Fruit fly (Drosophila melanogaster) whole organism, embryonic: ENCODE data around the gene CG31178.
A peak's percentile ranks its signal among the peaks of the same experiment; 100 is the strongest.

Experiments used
- Ada2b ChIP-seq: fragments of 200-800 bp; sonication (Bioruptor generic); IDR thresholded peaks from 2 replicates; pipeline ENCODE4 v1.3.6; 2022; ENCODE audit warnings: missing biosample characterization, missing genetic modification characterization
- B-H2 ChIP-seq: fragments of 200-800 bp; sonication (Bioruptor generic); optimal IDR thresholded peaks from 2 replicates; lab custom pipeline; 2018; ENCODE audit warnings: missing biosample characterization, mild to moderate bottlenecking, missing genetic modification characterization
- CG10147 ChIP-seq: fragments of 200-800 bp; sonication (Bioruptor generic); optimal IDR thresholded peaks from 2 replicates; lab custom pipeline; 2019; ENCODE audit warnings: missing biosample characterization, mild to moderate bottlenecking, missing genetic modification characterization, moderate library complexity
- CG10274 ChIP-seq: fragments of 200-800 bp; sonication (Bioruptor generic); optimal IDR thresholded peaks from 3 replicates; lab custom pipeline; 2017; ENCODE audit warnings: missing biosample characterization, mild to moderate bottlenecking, missing genetic modification characterization
- CG10959 ChIP-seq: fragments of 200-800 bp; sonication (Bioruptor generic); IDR thresholded peaks from 2 replicates; pipeline ENCODE4 v1.3.6; 2022; ENCODE audit warnings: missing biosample characterization, missing genetic modification characterization
- CG11560 ChIP-seq: fragments of 200-800 bp; sonication (Bioruptor generic); IDR thresholded peaks from 3 replicates; pipeline ENCODE4 v1.3.6; 2022; ENCODE audit warnings: missing biosample characterization, missing genetic modification characterization
- CG12299 ChIP-seq: fragments of 200-800 bp; sonication (Bioruptor generic); optimal IDR thresholded peaks from 2 replicates; lab custom pipeline; 2018; ENCODE audit warnings: missing biosample characterization, mild to moderate bottlenecking, missing genetic modification characterization
- CG13123 ChIP-seq: fragments of 200-800 bp; sonication (Bioruptor generic); optimal IDR thresholded peaks from 2 replicates; lab custom pipeline; 2016; ENCODE audit warnings: missing biosample characterization, missing genetic modification characterization
- CG13775 ChIP-seq: fragments of 200-800 bp; sonication (Bioruptor generic); optimal IDR thresholded peaks from 3 replicates; lab custom pipeline; 2017; ENCODE audit warnings: missing biosample characterization, mild to moderate bottlenecking, missing genetic modification characterization
- CG13894 ChIP-seq: fragments of 200-800 bp; sonication (Bioruptor generic); optimal IDR thresholded peaks from 3 replicates; lab custom pipeline; 2018; ENCODE audit warnings: missing biosample characterization, mild to moderate bottlenecking, missing genetic modification characterization, moderate library complexity
- CG2120 ChIP-seq: fragments of 200-800 bp; sonication (Bioruptor generic); optimal IDR thresholded peaks from 3 replicates; lab custom pipeline; 2016; ENCODE audit warnings: missing biosample characterization, missing genetic modification characterization
- CG30020 ChIP-seq: fragments of 200-800 bp; optimal IDR thresholded peaks from 2 replicates; lab custom pipeline; 2019; ENCODE audit warnings: missing biosample characterization, mild to moderate bottlenecking, missing genetic modification characterization, moderate library complexity
- CG4820 ChIP-seq: fragments of 200-800 bp; sonication (Bioruptor generic); optimal IDR thresholded peaks from 3 replicates; lab custom pipeline; 2016; ENCODE audit warnings: missing biosample characterization, missing genetic modification characterization
- CG5953 ChIP-seq: fragments of 200-800 bp; sonication (Bioruptor generic); IDR thresholded peaks from 2 replicates; pipeline ENCODE4 v1.3.6; 2022; ENCODE audit warnings: missing biosample characterization, missing genetic modification characterization
- CG6654 ChIP-seq: fragments of 200-800 bp; sonication (Bioruptor generic); optimal IDR thresholded peaks from 2 replicates; lab custom pipeline; 2017; ENCODE audit warnings: missing biosample characterization, mild to moderate bottlenecking, missing genetic modification characterization
- CG7372 ChIP-seq: fragments of 200-800 bp; sonication (Bioruptor generic); IDR thresholded peaks from 2 replicates; pipeline ENCODE4 v1.3.6; 2022; ENCODE audit warnings: missing biosample characterization, missing genetic modification characterization
- CG8944 ChIP-seq: fragments of 200-800 bp; sonication (Bioruptor generic); optimal IDR thresholded peaks from 3 replicates; lab custom pipeline; 2016; ENCODE audit warnings: missing biosample characterization, missing genetic modification characterization
- CG9797 ChIP-seq: fragments of 200-800 bp; sonication (Bioruptor generic); optimal IDR thresholded peaks from 3 replicates; lab custom pipeline; 2018; ENCODE audit warnings: missing biosample characterization, mild to moderate bottlenecking, missing genetic modification characterization
- CG9932 ChIP-seq: fragments of 200-800 bp; sonication (Bioruptor generic); IDR thresholded peaks from 2 replicates; pipeline ENCODE4 v1.3.6; 2022; ENCODE audit warnings: missing biosample characterization, missing genetic modification characterization
- Chrac-16 ChIP-seq: fragments of 200-800 bp; sonication (Bioruptor generic); optimal IDR thresholded peaks from 3 replicates; lab custom pipeline; 2016; ENCODE audit warnings: missing biosample characterization, missing genetic modification characterization
- Eip74EF ChIP-seq, 2 experiments: fragments of 200-800 bp in 1 of 2; fragments of >200 bp in 1 of 2; sonication (Bioruptor generic) in 1 of 2; optimal IDR thresholded peaks; 2 replicates each; lab custom pipeline; 2017 to 2019; ENCODE audit warnings: missing biosample characterization in 2 of 2, missing genetic modification characterization in 2 of 2, mild to moderate bottlenecking in 1 of 2, moderate library complexity in 1 of 2
- HLH54F ChIP-seq: fragments of 200-800 bp; sonication (Bioruptor generic); optimal IDR thresholded peaks from 3 replicates; lab custom pipeline; 2016; ENCODE audit warnings: missing biosample characterization, missing genetic modification characterization
- HLHmδ ChIP-seq: fragments of 200-800 bp; sonication (Bioruptor generic); optimal IDR thresholded peaks from 2 replicates; lab custom pipeline; 2018; ENCODE audit warnings: missing biosample characterization, mild to moderate bottlenecking, missing genetic modification characterization, moderate library complexity
- Hand ChIP-seq: fragments of 200-800 bp; sonication (Bioruptor generic); optimal IDR thresholded peaks from 2 replicates; lab custom pipeline; 2017; ENCODE audit warnings: mild to moderate bottlenecking, missing biosample characterization, missing genetic modification reagents, missing genetic modification characterization
- Mes4 ChIP-seq: fragments of 200-800 bp; sonication (Bioruptor generic); optimal IDR thresholded peaks from 2 replicates; lab custom pipeline; 2016; ENCODE audit warnings: missing biosample characterization, missing genetic modification characterization
- Sin3A ChIP-seq: fragments of >200 bp; optimal IDR thresholded peaks from 2 replicates; lab custom pipeline; 2018
- Sox100B ChIP-seq: fragments of 200-800 bp; sonication (Bioruptor generic); optimal IDR thresholded peaks from 3 replicates; lab custom pipeline; 2018; ENCODE audit warnings: missing biosample characterization, mild to moderate bottlenecking, missing genetic modification characterization
- Spps ChIP-seq: fragments of 200-800 bp; sonication (Bioruptor generic); optimal IDR thresholded peaks from 2 replicates; lab custom pipeline; 2018; ENCODE audit warnings: missing biosample characterization, mild to moderate bottlenecking, missing genetic modification characterization
- Sry-δ ChIP-seq: fragments of 200-800 bp; sonication (Bioruptor generic); optimal IDR thresholded peaks from 2 replicates; lab custom pipeline; 2016; ENCODE audit warnings: missing biosample characterization, missing genetic modification characterization
- TFAM ChIP-seq: fragments of 200-800 bp; sonication (Bioruptor generic); optimal IDR thresholded peaks from 2 replicates; lab custom pipeline; 2017; ENCODE audit warnings: missing biosample characterization, missing genetic modification characterization, inconsistent platforms
- Usf ChIP-seq: fragments of 200-800 bp; sonication (Bioruptor generic); optimal IDR thresholded peaks from 2 replicates; lab custom pipeline; 2017; ENCODE audit warnings: missing genotype, missing biosample characterization, missing genetic modification characterization
- ap ChIP-seq: fragments of 200-800 bp; sonication (Bioruptor generic); IDR thresholded peaks from 2 replicates; pipeline ENCODE4 v1.3.6; 2022; ENCODE audit warnings: missing biosample characterization, missing genetic modification characterization
- ato ChIP-seq: fragments of 200-800 bp; sonication (Bioruptor generic); IDR thresholded peaks from 2 replicates; pipeline ENCODE4 v1.3.6; 2022; ENCODE audit warnings: missing biosample characterization, missing genetic modification characterization; ENCODE audit not compliant: partially characterized antibody
- cato ChIP-seq: fragments of 200-800 bp; sonication (Bioruptor generic); optimal IDR thresholded peaks from 2 replicates; lab custom pipeline; 2016; ENCODE audit warnings: missing biosample characterization, missing genetic modification characterization, borderline replicate concordance
- cg ChIP-seq: fragments of 200-800 bp; sonication (Bioruptor generic); optimal IDR thresholded peaks from 3 replicates; lab custom pipeline; 2019; ENCODE audit warnings: missing biosample characterization, mild to moderate bottlenecking, missing genetic modification characterization, moderate library complexity
- dimm ChIP-seq: fragments of 200-800 bp; sonication (Bioruptor generic); IDR thresholded peaks from 2 replicates; pipeline ENCODE4 v1.3.6; 2022; ENCODE audit warnings: missing biosample characterization, missing genetic modification characterization
- exex ChIP-seq: fragments of 200-800 bp; sonication (Bioruptor generic); optimal IDR thresholded peaks from 4 replicates; lab custom pipeline; 2018; ENCODE audit warnings: missing biosample characterization, mild to moderate bottlenecking, missing genetic modification characterization, moderate library complexity
- fd102C ChIP-seq: fragments of 200-800 bp; sonication (Bioruptor generic); optimal IDR thresholded peaks from 2 replicates; lab custom pipeline; 2018; ENCODE audit warnings: missing biosample characterization, mild to moderate bottlenecking, missing genetic modification characterization, moderate library complexity
- fd64A ChIP-seq: fragments of 200-800 bp; sonication (Bioruptor generic); optimal IDR thresholded peaks from 3 replicates; lab custom pipeline; 2018; ENCODE audit warnings: missing biosample characterization, mild to moderate bottlenecking, missing genetic modification characterization
- ftz-f1 ChIP-seq: fragments of 200-800 bp; sonication (Bioruptor generic); optimal IDR thresholded peaks from 2 replicates; lab custom pipeline; 2016; ENCODE audit warnings: missing biosample characterization, missing genetic modification characterization
- maf-S ChIP-seq: fragments of 200-800 bp; sonication (Bioruptor generic); optimal IDR thresholded peaks from 2 replicates; lab custom pipeline; 2016; ENCODE audit warnings: missing biosample characterization, missing genetic modification characterization
- row ChIP-seq: fragments of 200-800 bp; sonication (Bioruptor generic); IDR thresholded peaks from 3 replicates; pipeline ENCODE4 v1.3.6; 2022; ENCODE audit warnings: missing biosample characterization, missing genetic modification characterization
- sd ChIP-seq: fragments of 200-800 bp; sonication (Bioruptor generic); optimal IDR thresholded peaks from 3 replicates; lab custom pipeline; 2018; ENCODE audit warnings: missing biosample characterization, mild to moderate bottlenecking, missing genetic modification characterization, moderate library complexity
- sim ChIP-seq: fragments of 200-800 bp; sonication (Bioruptor generic); IDR thresholded peaks from 2 replicates; pipeline ENCODE4 v1.3.6; 2022; ENCODE audit warnings: missing biosample characterization, missing genetic modification characterization
- sima ChIP-seq: fragments of 200-800 bp; sonication (Bioruptor generic); optimal IDR thresholded peaks from 2 replicates; lab custom pipeline; 2016; ENCODE audit warnings: missing biosample characterization, missing genetic modification characterization
- sna ChIP-seq: fragments of 200-800 bp; sonication (Bioruptor generic); IDR thresholded peaks from 2 replicates; pipeline ENCODE4 v1.3.6; 2022; ENCODE audit warnings: missing biosample characterization, missing genetic modification characterization; ENCODE audit not compliant: partially characterized antibody
- vnd ChIP-seq: fragments of 200-800 bp; sonication (Bioruptor generic); IDR thresholded peaks from 3 replicates; pipeline ENCODE4 v1.3.6; 2022; ENCODE audit warnings: missing biosample characterization, missing genetic modification characterization; ENCODE audit not compliant: partially characterized antibody
- wek ChIP-seq: fragments of 200-800 bp; sonication (Bioruptor generic); optimal IDR thresholded peaks from 3 replicates; lab custom pipeline; 2018; ENCODE audit warnings: missing biosample characterization, mild to moderate bottlenecking, missing genetic modification characterization, moderate library complexity
- z ChIP-seq: fragments of 200-800 bp; sonication (Bioruptor generic); IDR thresholded peaks from 3 replicates; pipeline ENCODE4 v1.3.6; 2022; ENCODE audit warnings: missing biosample characterization, missing genetic modification characterization

The CG31178 gene

DNA sequence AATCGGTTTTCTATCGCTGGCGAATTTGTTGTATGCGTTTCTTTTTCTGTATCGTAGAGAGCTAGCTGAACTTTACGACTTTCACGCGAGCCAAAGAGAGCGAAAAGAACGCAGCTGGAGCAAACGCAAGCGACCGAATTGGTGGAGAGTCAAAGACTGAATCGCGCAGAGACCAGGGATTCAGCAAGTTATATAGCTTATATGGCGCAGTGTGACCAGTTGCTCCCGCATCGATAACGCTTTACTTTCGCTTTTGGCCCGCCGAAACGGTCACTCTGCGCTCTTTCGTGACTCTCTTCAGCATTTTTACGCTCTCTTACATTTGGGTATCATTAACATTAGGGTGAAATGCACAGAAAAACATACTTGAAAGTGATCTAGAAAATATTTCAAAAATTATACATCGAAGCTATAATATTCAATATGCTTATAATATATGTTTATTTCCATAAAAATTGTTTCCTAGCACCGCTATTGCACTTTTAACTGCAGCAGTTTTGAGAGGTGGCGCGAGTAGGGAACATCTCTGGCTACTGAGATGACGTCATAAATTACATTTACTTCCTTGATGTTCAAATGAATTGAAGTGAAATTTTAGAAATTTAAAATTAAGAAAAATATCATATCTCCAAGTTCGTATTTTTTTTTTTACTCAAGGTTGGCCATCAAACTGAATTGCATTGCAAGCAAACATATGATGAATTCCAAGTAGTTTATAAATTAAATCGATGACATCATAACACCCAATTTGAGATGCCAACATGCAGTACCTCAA, 17.3 kb upstream of the CG31178 start, which contains the start of gene glec (continued):
- TF ChIP-seq Spps (tag; lab: Kevin White, UChicago): no peak
- TF ChIP-seq fd102C (GFP tag; lab: Kevin White, UChicago): no peak
- TF ChIP-seq B-H2 (GFP tag; lab: Kevin White, UChicago): peak; percentile 8
- 0 out of 2 replicates have a peak, but pooled peaks have one; percentile 24 for TF ChIP-seq ap (GFP tag; lab: Robert Waterston, UW)
- TF ChIP-seq fd64A (GFP tag; lab: Kevin White, UChicago): peak; percentile 51
- TF ChIP-seq sima (GFP tag; lab: Kevin White, UChicago): no peak
- no peak for TF ChIP-seq sd (tag; lab: Kevin White, UChicago)
- TF ChIP-seq CG7372 (GFP tag; lab: Robert Waterston, UW): no peak; the same call in 1 of the 2 replicates
- TF ChIP-seq CG10147 (GFP tag; lab: Kevin White, UChicago): no peak
- TF ChIP-seq CG4820 (GFP tag; lab: Kevin White, UChicago): no peak
- peak; percentile 70 for TF ChIP-seq CG13894 (tag; lab: Kevin White, UChicago)
- no peak for TF ChIP-seq CG30020 (tag; lab: Kevin White, UChicago)
- TF ChIP-seq vnd (GFP tag; lab: Robert Waterston, UW): peak; percentile 17; the same call in 1 of the 3 replicates
- peak; percentile 14 for TF ChIP-seq HLH54F (GFP tag; lab: Kevin White, UChicago)
- TF ChIP-seq sim: no peak
- TF ChIP-seq CG8944: peak; percentile 10
- TF ChIP-seq wek (GFP tag; lab: Kevin White, UChicago): peak; percentile 21
- TF ChIP-seq Sin3A (lab: Kevin White, UChicago): no peak
- peak; percentile 78 for TF ChIP-seq ato (GFP tag; lab: Robert Waterston, UW)
- peak; percentile 3 for TF ChIP-seq Sry-δ
- TF ChIP-seq Hand (GFP tag; lab: Kevin White, UChicago): no peak
- no peak for TF ChIP-seq cato
- TF ChIP-seq HLHmδ (GFP tag; lab: Kevin White, UChicago): peak; percentile 87
- no peak for TF ChIP-seq TFAM (GFP tag; lab: Kevin White, UChicago)
- no peak for TF ChIP-seq Usf (GFP tag; lab: Kevin White, UChicago)
- no peak for TF ChIP-seq z (GFP tag; lab: Robert Waterston, UW)
- TF ChIP-seq sna (GFP tag; lab: Robert Waterston, UW): peak; percentile 36; the same call in 1 of the 2 replicates
- no peak for TF ChIP-seq CG13123
- TF ChIP-seq CG10959 (GFP tag; lab: Robert Waterston, UW): no peak
- peak; percentile 51 for TF ChIP-seq maf-S (GFP tag; lab: Kevin White, UChicago)
- peak; percentile 2 for TF ChIP-seq exex (tag; lab: Kevin White, UChicago)
- no peak for TF ChIP-seq CG5953
- 0 out of 2 replicates have a peak, but pooled peaks have one; percentile 4 for TF ChIP-seq Ada2b (GFP tag; lab: Robert Waterston, UW)
- TF ChIP-seq CG9797 (GFP tag; lab: Kevin White, UChicago): peak; percentile 86
- TF ChIP-seq Mes4 (GFP tag; lab: Kevin White, UChicago): no peak
- no peak for TF ChIP-seq CG2120
- TF ChIP-seq Eip74EF (GFP tag; optimal IDR thresholded peaks at IDR 0.05; lab: Kevin White, UChicago): peak in 1 of 2 experiments; percentile 17
- peak; percentile 28 for TF ChIP-seq cg (GFP tag; lab: Kevin White, UChicago)
- TF ChIP-seq CG9932 (GFP tag; lab: Robert Waterston, UW): peak; percentile 27; the same call in 1 of the 2 replicates
- TF ChIP-seq ftz-f1: peak; percentile 76
- peak; percentile 2 for TF ChIP-seq Sox100B (GFP tag; lab: Kevin White, UChicago)
- TF ChIP-seq row (GFP tag; lab: Robert Waterston, UW): peak; percentile 82
- TF ChIP-seq Chrac-16 (GFP tag; lab: Kevin White, UChicago): peak; percentile 46
- no peak for TF ChIP-seq CG6654 (GFP tag; lab: Kevin White, UChicago)
- peak; percentile 1 for TF ChIP-seq CG12299 (tag; lab: Kevin White, UChicago)
- no peak for TF ChIP-seq dimm (GFP tag; lab: Robert Waterston, UW)
- peak; percentile 53 for TF ChIP-seq CG13775 (GFP tag; lab: Kevin White, UChicago)
- TF ChIP-seq CG11560 (tag; lab: Robert Waterston, UW): no peak
- no peak for TF ChIP-seq CG10274 (GFP tag; lab: Kevin White, UChicago)
